Worm (Caenorhabditis elegans) whole organism, early embryonic: ENCODE measurements around the gene F08G12.1.

Experiments used
- ama-1 ChIP-seq: fragments of 150-350 bp; optimal IDR thresholded peaks from 2 replicates; lab custom pipeline; 2014
- scrt-1 ChIP-seq: fragments of 200-800 bp; sonication (Bioruptor generic); IDR thresholded peaks from 2 replicates; pipeline ENCODE4 v1.3.6; 2022; ENCODE audit warnings: missing genetic modification characterization, missing compliant biosample characterization

ce11 chrX:11345471-11345870, 39.8 kb upstream of the F08G12.1 start:
- TF ChIP-seq ama-1 (lab: Kevin White, UChicago): no peak
- no peak for TF ChIP-seq scrt-1 (GFP tag; lab: Robert Waterston, UW)
